Worm (Caenorhabditis elegans) whole organism, midembryonic: ENCODE measurements around the gene cec-4.

ENCODE experiments used
- cog-1 ChIP-seq: sonication (generic microtip); optimal IDR thresholded peaks from 2 replicates; lab custom pipeline; 2016; ENCODE audit warnings: missing genetic modification characterization, missing compliant biosample characterization
- flt-1 ChIP-seq: fragments of 200-800 bp; sonication (Bioruptor generic); IDR thresholded peaks from 2 replicates; pipeline ENCODE4 v1.3.6; 2022; ENCODE audit warnings: missing genetic modification characterization, missing compliant biosample characterization

- TF ChIP-seq flt-1 (GFP tag; lab: Robert Waterston, UW) (no peak), cog-1 (no peak)
These were observed 21.2 kb upstream of the cec-4 start, which contains the start of gene F49E8.6 for ce11 chrIV:7554351-7554750.
